Worm (Caenorhabditis elegans): Measurements from ENCODE around the gene Y110A2AL.10.

DNA sequence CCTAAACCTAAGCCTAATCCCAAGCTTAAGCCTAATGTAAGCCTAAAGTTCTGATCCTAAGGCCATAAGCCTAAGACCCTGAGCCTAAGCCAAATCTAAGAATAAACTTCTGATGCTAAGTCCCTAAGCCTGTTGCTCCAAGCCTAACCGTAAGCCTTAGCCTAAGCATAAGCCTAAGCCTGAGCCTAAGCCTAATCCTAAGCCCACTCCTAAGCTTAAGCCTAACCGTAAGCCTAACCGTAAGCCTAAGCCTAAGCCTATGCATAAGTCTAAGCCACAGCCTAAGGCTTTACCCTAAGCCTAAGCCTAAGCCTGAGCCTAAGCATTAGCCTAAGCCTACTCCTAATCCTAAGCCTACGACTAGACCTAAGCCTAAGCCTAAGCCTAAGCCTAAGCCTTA, 12.4 kb downstream of the Y110A2AL.10 start:
- no peak for TF ChIP-seq somi-1 (GFP tag; optimal IDR thresholded peaks at IDR 0.05)
- TF ChIP-seq F55B11.4 (tag; optimal IDR thresholded peaks at IDR 0.05; ENCODE audit: borderline replicate concordance, insufficient read depth): no peak
- no peak for TF ChIP-seq akir-1 (GFP tag; optimal IDR thresholded peaks at IDR 0.05)
- TF ChIP-seq unc-62 (GFP tag; optimal IDR thresholded peaks at IDR 0.05): no peak
- no peak for TF ChIP-seq bed-1 (GFP tag; IDR thresholded peaks at IDR 0.05)
- no peak for TF ChIP-seq unc-130 (GFP tag; optimal IDR thresholded peaks at IDR 0.05)
- no peak for TF ChIP-seq F33H1.4 (GFP tag; IDR thresholded peaks at IDR 0.05)
- TF ChIP-seq lin-35 (GFP tag; optimal IDR thresholded peaks at IDR 0.05): no peak
- TF ChIP-seq F10E7.11 (tag; optimal IDR thresholded peaks at IDR 0.05): no peak
- no peak for TF ChIP-seq nfyb-1 (GFP tag; IDR thresholded peaks at IDR 0.05)
- TF ChIP-seq mel-28 (tag; optimal IDR thresholded peaks at IDR 0.05; ENCODE audit: borderline replicate concordance): no peak
- no peak for TF ChIP-seq madf-8 (GFP tag; conservative IDR thresholded peaks at IDR 0.05)

Data from whole organism, young adult.